Worm (Caenorhabditis elegans): ENCODE measurements around the gene ref-2.

The ref-2 gene

ce11 chrX:7743939-7744338, at the start of gene ref-2:
Gene ref-2, plus strand, starts transcription at chrX:7744239.
- TF ChIP-seq elt-3 (tag; optimal IDR thresholded peaks at IDR 0.05): no peak
- TF ChIP-seq ces-1 (GFP tag; optimal IDR thresholded peaks at IDR 0.05): no peak
- no peak for TF ChIP-seq M03D4.4 (tag; optimal IDR thresholded peaks at IDR 0.05)
- no peak for TF ChIP-seq hlh-1 (tag; optimal IDR thresholded peaks at IDR 0.05)
- TF ChIP-seq tbx-8 (GFP tag; optimal IDR thresholded peaks at IDR 0.05): no peak
- no peak for TF ChIP-seq nhr-12 (tag; optimal IDR thresholded peaks at IDR 0.05)
- no peak for TF ChIP-seq sptf-1 (tag; optimal IDR thresholded peaks at IDR 0.05)
- no peak for TF ChIP-seq elt-1 (tag; optimal IDR thresholded peaks at IDR 0.05; ENCODE audit: borderline replicate concordance, insufficient read depth)
- no peak for TF ChIP-seq unc-39 (tag; optimal IDR thresholded peaks at IDR 0.05)

- no peak for TF ChIP-seq nhr-237 (tag; optimal IDR thresholded peaks at IDR 0.05)
- TF ChIP-seq lsy-2 (tag; optimal IDR thresholded peaks at IDR 0.05): no peak
- TF ChIP-seq ceh-43 (GFP tag; optimal IDR thresholded peaks at IDR 0.05): no peak
- no peak for TF ChIP-seq ceh-83 (GFP tag; optimal IDR thresholded peaks at IDR 0.05)
- TF ChIP-seq elt-3 (tag; optimal IDR thresholded peaks at IDR 0.05): no peak
- TF ChIP-seq hlh-1 (tag; optimal IDR thresholded peaks at IDR 0.05): no peak
- no peak for TF ChIP-seq unc-62 (GFP tag; optimal IDR thresholded peaks at IDR 0.05)
- no peak for TF ChIP-seq mab-5 (tag; optimal IDR thresholded peaks at IDR 0.05)
Observed at ce11 chrX:7703863-7704262, 40.2 kb upstream of the ref-2 start.

ce11 chrX:7707031-7707430, 37.0 kb upstream of the ref-2 start, which contains the start of gene kvs-1:
Gene kvs-1, minus strand, starts transcription at chrX:7707131.
- TF ChIP-seq lin-32 (GFP tag; optimal IDR thresholded peaks at IDR 0.05) (no peak), sem-2 (GFP tag; optimal IDR thresholded peaks at IDR 0.05) (no peak), ces-1 (GFP tag; optimal IDR thresholded peaks at IDR 0.05) (no peak), ceh-39 (tag; optimal IDR thresholded peaks at IDR 0.05) (no peak), bed-3 (GFP tag; optimal IDR thresholded peaks at IDR 0.05) (no peak), unc-39 (tag; optimal IDR thresholded peaks at IDR 0.05) (no peak), lsy-2 (tag; optimal IDR thresholded peaks at IDR 0.05) (no peak), mab-5 (tag; optimal IDR thresholded peaks at IDR 0.05) (no peak), nhr-12 (tag; optimal IDR thresholded peaks at IDR 0.05) (no peak), mls-2 (tag; optimal IDR thresholded peaks at IDR 0.05) (no peak), snpc-4 (tag; optimal IDR thresholded peaks at IDR 0.05) (no peak), unc-62 (GFP tag; optimal IDR thresholded peaks at IDR 0.05) (no peak), zip-8 (tag; optimal IDR thresholded peaks at IDR 0.05) (no peak), hlh-1 (tag; optimal IDR thresholded peaks at IDR 0.05) (no peak)

ce11 chrX:7710187-7710586, 33.9 kb upstream of the ref-2 start:
- TF ChIP-seq ces-1 (GFP tag; optimal IDR thresholded peaks at IDR 0.05) (peak; percentile 4), sem-2 (GFP tag; optimal IDR thresholded peaks at IDR 0.05) (no peak), pha-4 (tag; optimal IDR thresholded peaks at IDR 0.05) (no peak), sptf-1 (tag; optimal IDR thresholded peaks at IDR 0.05) (peak; percentile 84), nhr-237 (tag; optimal IDR thresholded peaks at IDR 0.05) (no peak), ztf-11 (tag; optimal IDR thresholded peaks at IDR 0.05) (no peak), elt-3 (tag; optimal IDR thresholded peaks at IDR 0.05) (no peak), lin-32 (GFP tag; optimal IDR thresholded peaks at IDR 0.05) (no peak), blmp-1 (tag; optimal IDR thresholded peaks at IDR 0.05) (no peak), flh-1 (GFP tag; optimal IDR thresholded peaks at IDR 0.05) (no peak), bed-3 (GFP tag; optimal IDR thresholded peaks at IDR 0.05) (no peak)

- TF ChIP-seq elt-1 (tag; optimal IDR thresholded peaks at IDR 0.05; ENCODE audit: borderline replicate concordance, insufficient read depth) (no peak), ceh-43 (GFP tag; optimal IDR thresholded peaks at IDR 0.05) (no peak), sem-2 (GFP tag; optimal IDR thresholded peaks at IDR 0.05) (no peak)
Observed at ce11 chrX:7710643-7711042, 33.4 kb upstream of the ref-2 start, which contains the start of gene K09F5.4. Gene K09F5.4, minus strand, starts transcription at chrX:7710743.

ce11 chrX:7712887-7713286, 31.2 kb upstream of the ref-2 start:
- TF ChIP-seq lin-32 (GFP tag; optimal IDR thresholded peaks at IDR 0.05) (peak; percentile 66), mab-5 (tag; optimal IDR thresholded peaks at IDR 0.05) (no peak), lin-13 (tag; optimal IDR thresholded peaks at IDR 0.05) (no peak), hlh-1 (tag; optimal IDR thresholded peaks at IDR 0.05) (peak; percentile 59), bed-3 (GFP tag; optimal IDR thresholded peaks at IDR 0.05) (no peak), ham-2 (GFP tag; optimal IDR thresholded peaks at IDR 0.05) (peak; percentile 63), nhr-76 (tag; optimal IDR thresholded peaks at IDR 0.05) (no peak), M03D4.4 (tag; optimal IDR thresholded peaks at IDR 0.05) (no peak), mep-1 (tag; optimal IDR thresholded peaks at IDR 0.05) (peak; percentile 29), ceh-39 (tag; optimal IDR thresholded peaks at IDR 0.05) (no peak), mls-2 (tag; optimal IDR thresholded peaks at IDR 0.05) (peak; percentile 83), sptf-1 (tag; optimal IDR thresholded peaks at IDR 0.05) (no peak), nhr-237 (tag; optimal IDR thresholded peaks at IDR 0.05) (no peak), snpc-4 (tag; optimal IDR thresholded peaks at IDR 0.05) (no peak), unc-39 (tag; optimal IDR thresholded peaks at IDR 0.05) (no peak), drap-1 (GFP tag; optimal IDR thresholded peaks at IDR 0.05) (peak; percentile 5), ces-1 (GFP tag; optimal IDR thresholded peaks at IDR 0.05) (peak; percentile 99), ceh-43 (GFP tag; optimal IDR thresholded peaks at IDR 0.05) (peak; percentile 10), sem-2 (GFP tag; optimal IDR thresholded peaks at IDR 0.05) (no peak), ceh-83 (GFP tag; optimal IDR thresholded peaks at IDR 0.05) (no peak), nhr-2 (tag; optimal IDR thresholded peaks at IDR 0.05) (no peak), cnd-1 (tag; optimal IDR thresholded peaks at IDR 0.05) (peak; percentile 88), nhr-28 (tag; optimal IDR thresholded peaks at IDR 0.05) (no peak), elt-3 (tag; optimal IDR thresholded peaks at IDR 0.05) (no peak), elt-1 (tag; optimal IDR thresholded peaks at IDR 0.05; ENCODE audit: borderline replicate concordance, insufficient read depth) (no peak), nhr-12 (tag; optimal IDR thresholded peaks at IDR 0.05) (no peak), ztf-11 (tag; optimal IDR thresholded peaks at IDR 0.05) (peak; percentile 30), flh-1 (GFP tag; optimal IDR thresholded peaks at IDR 0.05) (no peak), lsy-2 (tag; optimal IDR thresholded peaks at IDR 0.05) (no peak), unc-120 (tag; optimal IDR thresholded peaks at IDR 0.05; ENCODE audit: poor library complexity, severe bottlenecking) (no peak)

Data from whole organism, mixed stage, embryonic.